Fruit fly (Drosophila melanogaster) whole organism, embryonic: Measurements from ENCODE around the gene CkIIalpha-i3.

ENCODE experiments used
- Bdp1 ChIP-seq: fragments of 200-800 bp; sonication (Bioruptor generic); optimal IDR thresholded peaks from 3 replicates; lab custom pipeline; 2016; ENCODE audit warnings: missing biosample characterization, missing genetic modification characterization
- CG10321 ChIP-seq: fragments of 200-800 bp; sonication (Bioruptor generic); IDR thresholded peaks from 2 replicates; pipeline ENCODE4 v1.3.6; 2022; ENCODE audit warnings: missing biosample characterization, missing genetic modification characterization
- CG10366 ChIP-seq: fragments of 200-800 bp; sonication (Bioruptor generic); IDR thresholded peaks from 2 replicates; pipeline ENCODE4 v1.3.6; 2022; ENCODE audit warnings: missing biosample characterization, missing genetic modification characterization
- CG10979 ChIP-seq: fragments of 200-800 bp; sonication (Bioruptor generic); optimal IDR thresholded peaks from 2 replicates; lab custom pipeline; 2018; ENCODE audit warnings: missing biosample characterization, mild to moderate bottlenecking, missing genetic modification characterization, moderate library complexity
- CG12659 ChIP-seq: fragments of 200-800 bp; sonication (Bioruptor generic); optimal IDR thresholded peaks from 3 replicates; lab custom pipeline; 2017; ENCODE audit warnings: mild to moderate bottlenecking, missing biosample characterization, missing genetic modification reagents, missing genetic modification characterization
- CG12769 ChIP-seq: fragments of 200-800 bp; sonication (Bioruptor generic); optimal IDR thresholded peaks from 2 replicates; lab custom pipeline; 2019; ENCODE audit warnings: missing biosample characterization, mild to moderate bottlenecking, missing genetic modification characterization, moderate library complexity
- CG13296 ChIP-seq: fragments of 200-800 bp; sonication (Bioruptor generic); optimal IDR thresholded peaks from 3 replicates; lab custom pipeline; 2018; ENCODE audit warnings: missing biosample characterization, mild to moderate bottlenecking, missing genetic modification characterization
- CG13775 ChIP-seq: fragments of 200-800 bp; sonication (Bioruptor generic); optimal IDR thresholded peaks from 3 replicates; lab custom pipeline; 2017; ENCODE audit warnings: missing biosample characterization, mild to moderate bottlenecking, missing genetic modification characterization
- CG14860 ChIP-seq: fragments of 200-800 bp; sonication (Bioruptor generic); IDR thresholded peaks from 3 replicates; pipeline ENCODE4 v1.3.6; 2022; ENCODE audit warnings: missing biosample characterization, missing genetic modification characterization; ENCODE audit not compliant: partially characterized antibody
- CG16813 ChIP-seq: fragments of 200-800 bp; sonication (Bioruptor generic); IDR thresholded peaks from 3 replicates; pipeline ENCODE4 v1.3.6; 2022; ENCODE audit warnings: missing biosample characterization, missing genetic modification characterization; ENCODE audit not compliant: partially characterized antibody
- CG3281 ChIP-seq: fragments of 200-800 bp; sonication (Bioruptor generic); optimal IDR thresholded peaks from 3 replicates; lab custom pipeline; 2017; ENCODE audit warnings: missing biosample characterization, mild to moderate bottlenecking, missing genetic modification characterization
- CG3838 ChIP-seq: fragments of 200-800 bp; sonication (Bioruptor generic); optimal IDR thresholded peaks from 3 replicates; lab custom pipeline; 2016; ENCODE audit warnings: missing biosample characterization, missing genetic modification characterization
- CG6791 ChIP-seq: fragments of 200-800 bp; sonication (Bioruptor generic); IDR thresholded peaks from 3 replicates; pipeline ENCODE4 v1.3.6; 2022; ENCODE audit warnings: missing biosample characterization, missing genetic modification characterization; ENCODE audit not compliant: partially characterized antibody
- CG6854 ChIP-seq: fragments of 200-800 bp; sonication (Bioruptor generic); optimal IDR thresholded peaks from 3 replicates; lab custom pipeline; 2017; ENCODE audit warnings: missing biosample characterization, mild to moderate bottlenecking, missing genetic modification characterization
- CG7372 ChIP-seq: fragments of 200-800 bp; sonication (Bioruptor generic); IDR thresholded peaks from 2 replicates; pipeline ENCODE4 v1.3.6; 2022; ENCODE audit warnings: missing biosample characterization, missing genetic modification characterization
- CHES-1-like ChIP-seq: fragments of 200-800 bp; sonication (Bioruptor generic); optimal IDR thresholded peaks from 2 replicates; lab custom pipeline; 2016; ENCODE audit warnings: missing biosample characterization, missing genetic modification characterization
- Dfd ChIP-seq, 2 experiments: fragments of >200 bp; optimal IDR thresholded peaks; 2 replicates each; lab custom pipeline; 2017; ENCODE audit warnings: missing biosample characterization in 2 of 2, missing genetic modification characterization in 2 of 2
- Dll ChIP-seq: fragments of 200-800 bp; sonication (Bioruptor generic); IDR thresholded peaks from 4 replicates; pipeline ENCODE4 v1.3.6; 2022; ENCODE audit warnings: missing biosample characterization, missing genetic modification characterization; ENCODE audit not compliant: partially characterized antibody
- HLHmδ ChIP-seq: fragments of 200-800 bp; sonication (Bioruptor generic); optimal IDR thresholded peaks from 2 replicates; lab custom pipeline; 2018; ENCODE audit warnings: missing biosample characterization, mild to moderate bottlenecking, missing genetic modification characterization, moderate library complexity
- Hr39 ChIP-seq: fragments of >200 bp; optimal IDR thresholded peaks from 2 replicates; lab custom pipeline; 2017
- Jarid2 ChIP-seq: fragments of 200-800 bp; sonication (Bioruptor generic); optimal IDR thresholded peaks from 3 replicates; lab custom pipeline; 2017; ENCODE audit warnings: mild to moderate bottlenecking, missing biosample characterization, missing genetic modification reagents, missing genetic modification characterization
- Lhr ChIP-seq: fragments of 200-800 bp; sonication (Bioruptor generic); optimal IDR thresholded peaks from 3 replicates; lab custom pipeline; 2017; ENCODE audit warnings: mild to moderate bottlenecking, missing biosample characterization, missing genetic modification reagents, missing genetic modification characterization
- Optix ChIP-seq: fragments of 200-800 bp; sonication (Bioruptor generic); IDR thresholded peaks from 3 replicates; pipeline ENCODE4 v1.3.6; 2022; ENCODE audit warnings: missing biosample characterization, missing genetic modification characterization
- PHDP ChIP-seq: fragments of 200-800 bp; sonication (Bioruptor generic); optimal IDR thresholded peaks from 3 replicates; lab custom pipeline; 2018; ENCODE audit warnings: missing biosample characterization, mild to moderate bottlenecking, missing genetic modification characterization, moderate library complexity
- Ravus ChIP-seq: fragments of 200-800 bp; sonication (Bioruptor generic); IDR thresholded peaks from 2 replicates; pipeline ENCODE4 v1.3.6; 2022; ENCODE audit warnings: missing biosample characterization, missing genetic modification characterization
- YL-1 ChIP-seq: fragments of 200-800 bp; sonication (Bioruptor generic); optimal IDR thresholded peaks from 3 replicates; lab custom pipeline; 2017; ENCODE audit warnings: missing biosample characterization, mild to moderate bottlenecking, missing genetic modification characterization
- abd-A ChIP-seq: fragments of 200-800 bp; sonication (Bioruptor generic); optimal IDR thresholded peaks from 3 replicates; lab custom pipeline; 2019; ENCODE audit warnings: missing biosample characterization, mild to moderate bottlenecking, missing genetic modification characterization, moderate library complexity
- bsh ChIP-seq, 2 experiments: fragments of 200-800 bp; sonication (Bioruptor generic); optimal IDR thresholded peaks; 2 replicates each; lab custom pipeline; 2017 to 2018; ENCODE audit warnings: mild to moderate bottlenecking in 2 of 2, missing biosample characterization in 2 of 2, missing genetic modification characterization in 2 of 2, moderate library complexity in 1 of 2
- cas ChIP-seq: fragments of 200-800 bp; sonication (Bioruptor generic); IDR thresholded peaks from 2 replicates; pipeline ENCODE4 v1.3.6; 2022; ENCODE audit warnings: missing biosample characterization, missing genetic modification characterization
- caup ChIP-seq: fragments of 200-800 bp; sonication (Bioruptor generic); optimal IDR thresholded peaks from 3 replicates; lab custom pipeline; 2017; ENCODE audit warnings: missing biosample characterization, mild to moderate bottlenecking, missing genetic modification characterization, moderate library complexity; ENCODE audit not compliant: severe bottlenecking
- disco-r ChIP-seq: fragments of 200-800 bp; sonication (Bioruptor generic); optimal IDR thresholded peaks from 2 replicates; lab custom pipeline; 2016; ENCODE audit warnings: missing biosample characterization, missing genetic modification characterization
- dmrt11E ChIP-seq: fragments of 200-800 bp; sonication (Bioruptor generic); optimal IDR thresholded peaks from 3 replicates; lab custom pipeline; 2018; ENCODE audit warnings: missing biosample characterization, mild to moderate bottlenecking, missing genetic modification characterization, moderate library complexity
- dmrt99B ChIP-seq: fragments of 200-800 bp; sonication (Bioruptor generic); optimal IDR thresholded peaks from 2 replicates; lab custom pipeline; 2018; ENCODE audit warnings: missing biosample characterization, mild to moderate bottlenecking, missing genetic modification characterization, moderate library complexity
- h ChIP-seq: fragments of >200 bp; optimal IDR thresholded peaks from 2 replicates; lab custom pipeline; 2017
- hb ChIP-seq: fragments of 200-800 bp; sonication (Bioruptor generic); IDR thresholded peaks from 3 replicates; pipeline ENCODE4 v1.3.6; 2022; ENCODE audit warnings: missing biosample characterization, missing genetic modification characterization; ENCODE audit not compliant: partially characterized antibody
- her ChIP-seq: fragments of 200-800 bp; sonication (Bioruptor generic); optimal IDR thresholded peaks from 2 replicates; lab custom pipeline; 2016; ENCODE audit warnings: missing biosample characterization, missing genetic modification characterization
- lilli ChIP-seq: fragments of 200-800 bp; sonication (Bioruptor generic); optimal IDR thresholded peaks from 3 replicates; lab custom pipeline; 2016; ENCODE audit warnings: missing biosample characterization, missing genetic modification characterization
- lola ChIP-seq, 3 experiments: fragments of >200 bp in 2 of 3; fragments of 200-800 bp in 1 of 3; sonication (Bioruptor generic) in 1 of 3; optimal IDR thresholded peaks; 2 replicates each; lab custom pipeline; 2017 to 2019; ENCODE audit warnings: missing biosample characterization in 3 of 3, missing genetic modification characterization in 3 of 3, mild to moderate bottlenecking in 1 of 3, moderate library complexity in 1 of 3
- prd ChIP-seq, 3 experiments: fragments of >200 bp in 2 of 3; fragments of 200-800 bp in 1 of 3; sonication (Bioruptor generic) in 1 of 3; optimal IDR thresholded peaks in 2 of 3; IDR thresholded peaks in 1 of 3; 2 replicates in 2 of 3; 3 replicates in 1 of 3; pipeline versions ENCODE4 v1.3.6 to Lab custom; 2017 to 2022; ENCODE audit warnings: missing biosample characterization in 1 of 3, missing genetic modification characterization in 1 of 3
- pros ChIP-seq: fragments of 200-800 bp; sonication (Bioruptor generic); optimal IDR thresholded peaks from 3 replicates; lab custom pipeline; 2019; ENCODE audit warnings: missing biosample characterization, mild to moderate bottlenecking, missing genetic modification characterization, moderate library complexity
- psq ChIP-seq: fragments of 200-800 bp; sonication (Bioruptor generic); optimal IDR thresholded peaks from 2 replicates; lab custom pipeline; 2017; ENCODE audit warnings: missing biosample characterization, missing genetic modification characterization
- sens ChIP-seq: fragments of 200-800 bp; sonication (Bioruptor generic); peaks from one replicate; lab custom pipeline; 2016; ENCODE audit warnings: missing biosample characterization, missing genetic modification characterization
- sens-2 ChIP-seq: fragments of 200-800 bp; sonication (Bioruptor generic); IDR thresholded peaks from 2 replicates; pipeline ENCODE4 v1.3.6; 2022; ENCODE audit warnings: missing biosample characterization, missing genetic modification characterization
- sim ChIP-seq: fragments of 200-800 bp; sonication (Bioruptor generic); IDR thresholded peaks from 2 replicates; pipeline ENCODE4 v1.3.6; 2022; ENCODE audit warnings: missing biosample characterization, missing genetic modification characterization
- slou ChIP-seq: fragments of 200-800 bp; sonication (Bioruptor generic); optimal IDR thresholded peaks from 3 replicates; lab custom pipeline; 2016; ENCODE audit warnings: missing biosample characterization, missing genetic modification characterization
- ssp ChIP-seq: fragments of 200-800 bp; sonication (Bioruptor generic); IDR thresholded peaks from 2 replicates; pipeline ENCODE4 v1.3.6; 2022; ENCODE audit warnings: missing biosample characterization, missing genetic modification characterization
- tio ChIP-seq: fragments of 200-800 bp; sonication (Bioruptor generic); optimal IDR thresholded peaks from 2 replicates; lab custom pipeline; 2017; ENCODE audit warnings: missing biosample characterization, missing genetic modification characterization, inconsistent platforms
- ttk ChIP-seq: fragments of 200-800 bp; sonication (Bioruptor generic); IDR thresholded peaks from 2 replicates; pipeline ENCODE4 v2.1.2; 2022; ENCODE audit warnings: missing biosample characterization, missing genetic modification characterization
- usp ChIP-seq: fragments of >200 bp; optimal IDR thresholded peaks from 2 replicates; lab custom pipeline; 2017; ENCODE audit warnings: missing biosample characterization, missing genetic modification characterization

Gene CkIIalpha-i3

dm6 chr3L:681793-682369 is 28.5 kb downstream of the CkIIalpha-i3 start (continued):
- peak; percentile 80 for TF ChIP-seq CHES-1-like (GFP tag; lab: Kevin White, UChicago)
- peak; percentile 80 for TF ChIP-seq CG12659
- no peak for TF ChIP-seq her (GFP tag; lab: Kevin White, UChicago)
- TF ChIP-seq CG14860: no peak
- TF ChIP-seq Bdp1 (GFP tag; lab: Kevin White, UChicago): no peak
- TF ChIP-seq CG7372 (GFP tag; lab: Robert Waterston, UW): no peak
- TF ChIP-seq ttk (GFP tag; lab: Robert Waterston, UW): no peak
- TF ChIP-seq CG16813: peak; percentile 17; the same call in 1 of the 3 replicates
- peak; percentile 67 for TF ChIP-seq caup (GFP tag; lab: Kevin White, UChicago)
- TF ChIP-seq lilli (GFP tag; lab: Kevin White, UChicago): peak; percentile 46
- TF ChIP-seq lola (GFP tag; optimal IDR thresholded peaks at IDR 0.05; lab: Kevin White, UChicago): no peak
- peak; percentile 92 for TF ChIP-seq CG12769 (tag; lab: Kevin White, UChicago)
- TF ChIP-seq pros (GFP tag; lab: Kevin White, UChicago): peak; percentile 73
- no peak for TF ChIP-seq CG6854
- TF ChIP-seq Ravus (GFP tag; lab: Robert Waterston, UW): no peak
- peak; percentile 89 for TF ChIP-seq sens
- no peak for TF ChIP-seq HLHmδ (GFP tag; lab: Kevin White, UChicago)
- peak; percentile 41; the same call in 2 of the 4 replicates for TF ChIP-seq Dll (GFP tag; lab: Robert Waterston, UW)
- no peak for TF ChIP-seq cas (GFP tag; lab: Robert Waterston, UW)
- TF ChIP-seq sim (GFP tag; lab: Robert Waterston, UW): no peak
- TF ChIP-seq h: no peak
- peak; percentile 46 for TF ChIP-seq CG3281 (GFP tag; lab: Kevin White, UChicago)
- TF ChIP-seq Jarid2: peak; percentile 51
- no peak for TF ChIP-seq slou (GFP tag; lab: Kevin White, UChicago)
- TF ChIP-seq CG10321 (GFP tag; lab: Robert Waterston, UW): no peak
- no peak for TF ChIP-seq prd (optimal IDR thresholded peaks at IDR 0.05; lab: Kevin White, UChicago)
- no peak for TF ChIP-seq prd (GFP tag; IDR thresholded peaks at IDR 0.05; lab: Robert Waterston, UW)
- TF ChIP-seq bsh (GFP tag; optimal IDR thresholded peaks at IDR 0.05; lab: Kevin White, UChicago): peak in 1 of 2 experiments; percentile 23
- no peak for TF ChIP-seq Optix (GFP tag; lab: Robert Waterston, UW)
- no peak for TF ChIP-seq usp (GFP tag; lab: Kevin White, UChicago)
- TF ChIP-seq abd-A: peak; percentile 80
- TF ChIP-seq CG10366 (GFP tag; lab: Robert Waterston, UW): no peak
- peak; percentile 93 for TF ChIP-seq CG3838 (GFP tag; lab: Kevin White, UChicago)
- no peak for TF ChIP-seq Hr39 (lab: Kevin White, UChicago)
- TF ChIP-seq Lhr (GFP tag; lab: Kevin White, UChicago): peak; percentile 50
- TF ChIP-seq tio (GFP tag; lab: Kevin White, UChicago): no peak
- TF ChIP-seq disco-r: peak; percentile 19
- TF ChIP-seq dmrt99B (tag; lab: Kevin White, UChicago): no peak
- peak; percentile 21 for TF ChIP-seq dmrt11E (tag; lab: Kevin White, UChicago)
- peak; percentile 63 for TF ChIP-seq YL-1 (GFP tag; lab: Kevin White, UChicago)
- no peak for TF ChIP-seq ssp
- no peak for TF ChIP-seq hb
- no peak for TF ChIP-seq CG13775 (GFP tag; lab: Kevin White, UChicago)
- no peak for TF ChIP-seq Dfd (GFP tag; optimal IDR thresholded peaks at IDR 0.05; lab: Kevin White, UChicago)
- peak; percentile 20 for TF ChIP-seq PHDP (tag; lab: Kevin White, UChicago)
- peak; percentile 31 for TF ChIP-seq CG13296 (GFP tag; lab: Kevin White, UChicago)
- no peak for TF ChIP-seq CG10979 (tag; lab: Kevin White, UChicago)
- peak; percentile 33 for TF ChIP-seq psq (GFP tag; lab: Kevin White, UChicago)
- TF ChIP-seq CG6791 (GFP tag; lab: Robert Waterston, UW): peak; percentile 58; the same call in 2 of the 3 replicates
- TF ChIP-seq sens-2 (GFP tag; lab: Robert Waterston, UW): no peak
